Fruit fly (Drosophila melanogaster) whole organism, embryonic: ENCODE data around the gene Drsl2.

ENCODE experiments used
- Abd-B ChIP-seq: fragments of 200-800 bp; sonication (Bioruptor generic); optimal IDR thresholded peaks from 2 replicates; lab custom pipeline; 2018; ENCODE audit warnings: missing biosample characterization, mild to moderate bottlenecking, missing genetic modification characterization, moderate library complexity
- CG14014 ChIP-seq: fragments of 200-800 bp; sonication (Bioruptor generic); IDR thresholded peaks from 2 replicates; pipeline ENCODE4 v1.3.6; 2022; ENCODE audit warnings: missing biosample characterization, missing genetic modification characterization
- CG14441 ChIP-seq: fragments of 200-800 bp; sonication (Bioruptor generic); IDR thresholded peaks from 2 replicates; pipeline ENCODE4 v1.3.6; 2022; ENCODE audit warnings: missing biosample characterization, missing genetic modification characterization
- CG14667 ChIP-seq: fragments of 200-800 bp; sonication (Bioruptor generic); IDR thresholded peaks from 2 replicates; pipeline ENCODE4 v1.3.6; 2022; ENCODE audit warnings: missing biosample characterization, missing genetic modification characterization
- CG14710 ChIP-seq: fragments of 200-800 bp; sonication (Bioruptor generic); optimal IDR thresholded peaks from 3 replicates; lab custom pipeline; 2019; ENCODE audit warnings: missing biosample characterization, mild to moderate bottlenecking, missing genetic modification characterization, moderate library complexity
- CG14860 ChIP-seq: fragments of 200-800 bp; sonication (Bioruptor generic); IDR thresholded peaks from 3 replicates; pipeline ENCODE4 v1.3.6; 2022; ENCODE audit warnings: missing biosample characterization, missing genetic modification characterization; ENCODE audit not compliant: partially characterized antibody
- CG17361 ChIP-seq: fragments of 200-800 bp; sonication (Bioruptor generic); IDR thresholded peaks from 3 replicates; pipeline ENCODE4 v1.3.6; 2022; ENCODE audit warnings: missing biosample characterization, missing genetic modification characterization
- CG1832 ChIP-seq: fragments of 200-800 bp; sonication (Bioruptor generic); optimal IDR thresholded peaks from 2 replicates; lab custom pipeline; 2017; ENCODE audit warnings: missing biosample characterization, mild to moderate bottlenecking, missing genetic modification characterization, inconsistent platforms
- CG2116 ChIP-seq: fragments of 200-800 bp; sonication (Bioruptor generic); optimal IDR thresholded peaks from 3 replicates; lab custom pipeline; 2018; ENCODE audit warnings: missing biosample characterization, mild to moderate bottlenecking, missing genetic modification characterization
- CG33557 ChIP-seq: fragments of 200-800 bp; sonication (Bioruptor generic); optimal IDR thresholded peaks from 2 replicates; lab custom pipeline; 2019; ENCODE audit warnings: missing biosample characterization, mild to moderate bottlenecking, missing genetic modification characterization, moderate library complexity
- CG3838 ChIP-seq: fragments of 200-800 bp; sonication (Bioruptor generic); optimal IDR thresholded peaks from 3 replicates; lab custom pipeline; 2016; ENCODE audit warnings: missing biosample characterization, missing genetic modification characterization
- CG4282 ChIP-seq: fragments of 200-800 bp; sonication (Bioruptor generic); optimal IDR thresholded peaks from 2 replicates; lab custom pipeline; 2016; ENCODE audit warnings: missing biosample characterization, missing genetic modification characterization
- CG4730 ChIP-seq: fragments of 200-800 bp; sonication (Bioruptor generic); IDR thresholded peaks from 2 replicates; pipeline ENCODE4 v1.3.6; 2022; ENCODE audit warnings: missing biosample characterization, missing genetic modification characterization
- CG5180 ChIP-seq: fragments of 200-800 bp; sonication (Bioruptor generic); optimal IDR thresholded peaks from 3 replicates; lab custom pipeline; 2017; ENCODE audit warnings: missing biosample characterization, missing genetic modification characterization, mild to moderate bottlenecking, moderate library complexity, missing genetic modification reagents
- CG6791 ChIP-seq: fragments of 200-800 bp; sonication (Bioruptor generic); IDR thresholded peaks from 3 replicates; pipeline ENCODE4 v1.3.6; 2022; ENCODE audit warnings: missing biosample characterization, missing genetic modification characterization; ENCODE audit not compliant: partially characterized antibody
- CG6813 ChIP-seq: fragments of 200-800 bp; sonication (Bioruptor generic); optimal IDR thresholded peaks from 2 replicates; lab custom pipeline; 2017; ENCODE audit warnings: missing biosample characterization, missing genetic modification characterization, mild to moderate bottlenecking, moderate library complexity, missing genetic modification reagents
- CG7271 ChIP-seq: fragments of 200-800 bp; sonication (Bioruptor generic); optimal IDR thresholded peaks from 2 replicates; lab custom pipeline; 2018; ENCODE audit warnings: missing biosample characterization, mild to moderate bottlenecking, missing genetic modification characterization, moderate library complexity
- CG7963 ChIP-seq: fragments of 200-800 bp; sonication (Bioruptor generic); IDR thresholded peaks from 3 replicates; pipeline ENCODE4 v1.3.6; 2022; ENCODE audit warnings: missing biosample characterization, missing genetic modification characterization; ENCODE audit not compliant: partially characterized antibody
- CG8281 ChIP-seq: fragments of 200-800 bp; sonication (Bioruptor generic); optimal IDR thresholded peaks from 2 replicates; lab custom pipeline; 2018; ENCODE audit warnings: missing biosample characterization, mild to moderate bottlenecking, missing genetic modification characterization, moderate library complexity
- CG9609 ChIP-seq: fragments of 200-800 bp; sonication (Bioruptor generic); optimal IDR thresholded peaks from 3 replicates; lab custom pipeline; 2016; ENCODE audit warnings: missing biosample characterization, missing genetic modification characterization
- CoRest ChIP-seq: fragments of 200-800 bp; sonication (Bioruptor generic); optimal IDR thresholded peaks from 3 replicates; lab custom pipeline; 2018; ENCODE audit warnings: missing biosample characterization, mild to moderate bottlenecking, missing genetic modification characterization, moderate library complexity
- Deaf1 ChIP-seq: fragments of 200-800 bp; optimal IDR thresholded peaks from 3 replicates; lab custom pipeline; 2019; ENCODE audit warnings: missing biosample characterization, mild to moderate bottlenecking, missing genetic modification characterization, moderate library complexity
- Dfd ChIP-seq, 2 experiments: fragments of >200 bp; optimal IDR thresholded peaks; 2 replicates each; lab custom pipeline; 2017; ENCODE audit warnings: missing biosample characterization in 2 of 2, missing genetic modification characterization in 2 of 2
- Gsc ChIP-seq: fragments of 200-800 bp; sonication (Bioruptor generic); IDR thresholded peaks from 2 replicates; pipeline ENCODE4 v1.3.6; 2022; ENCODE audit warnings: missing biosample characterization, missing genetic modification characterization
- Gug ChIP-seq: fragments of 200-800 bp; sonication (Bioruptor generic); IDR thresholded peaks from 4 replicates; pipeline ENCODE4 v1.3.6; 2022; ENCODE audit warnings: missing biosample characterization, missing genetic modification characterization
- HmgD ChIP-seq: fragments of 200-800 bp; sonication (Bioruptor generic); optimal IDR thresholded peaks from 3 replicates; lab custom pipeline; 2016; ENCODE audit warnings: missing biosample characterization, missing genetic modification characterization
- Hr3 ChIP-seq: fragments of 200-800 bp; sonication (Bioruptor generic); optimal IDR thresholded peaks from 3 replicates; lab custom pipeline; 2016; ENCODE audit warnings: missing biosample characterization, missing genetic modification characterization
- Max ChIP-seq: fragments of 200-800 bp; sonication (Bioruptor generic); optimal IDR thresholded peaks from 2 replicates; lab custom pipeline; 2016; ENCODE audit warnings: missing biosample characterization, mild to moderate bottlenecking, missing genetic modification characterization
- Optix ChIP-seq: fragments of 200-800 bp; sonication (Bioruptor generic); IDR thresholded peaks from 3 replicates; pipeline ENCODE4 v1.3.6; 2022; ENCODE audit warnings: missing biosample characterization, missing genetic modification characterization
- Xbp1 ChIP-seq: fragments of 200-800 bp; sonication (Bioruptor generic); optimal IDR thresholded peaks from 3 replicates; lab custom pipeline; 2016; ENCODE audit warnings: missing biosample characterization, mild to moderate bottlenecking, missing genetic modification characterization
- Xrp1 ChIP-seq: fragments of 200-800 bp; sonication (Bioruptor generic); IDR thresholded peaks from 2 replicates; pipeline ENCODE4 v1.3.6; 2022; ENCODE audit warnings: missing biosample characterization, missing genetic modification characterization
- YL-1 ChIP-seq: fragments of 200-800 bp; sonication (Bioruptor generic); optimal IDR thresholded peaks from 3 replicates; lab custom pipeline; 2017; ENCODE audit warnings: missing biosample characterization, mild to moderate bottlenecking, missing genetic modification characterization
- al ChIP-seq: fragments of 200-800 bp; sonication (Bioruptor generic); IDR thresholded peaks from 2 replicates; pipeline ENCODE4 v1.3.6; 2022; ENCODE audit warnings: missing biosample characterization, missing genetic modification characterization
- ash1 ChIP-seq: fragments of 200-800 bp; sonication (Bioruptor generic); optimal IDR thresholded peaks from 2 replicates; lab custom pipeline; 2018; ENCODE audit warnings: missing biosample characterization, mild to moderate bottlenecking, missing genetic modification characterization
- ato ChIP-seq: fragments of 200-800 bp; sonication (Bioruptor generic); IDR thresholded peaks from 2 replicates; pipeline ENCODE4 v1.3.6; 2022; ENCODE audit warnings: missing biosample characterization, missing genetic modification characterization; ENCODE audit not compliant: partially characterized antibody
- btn ChIP-seq: fragments of 200-800 bp; sonication (Bioruptor generic); optimal IDR thresholded peaks from 2 replicates; lab custom pipeline; 2016; ENCODE audit warnings: missing biosample characterization, missing genetic modification characterization
- dmrt99B ChIP-seq: fragments of 200-800 bp; sonication (Bioruptor generic); optimal IDR thresholded peaks from 2 replicates; lab custom pipeline; 2018; ENCODE audit warnings: missing biosample characterization, mild to moderate bottlenecking, missing genetic modification characterization, moderate library complexity
- fru ChIP-seq: fragments of >200 bp; optimal IDR thresholded peaks from 2 replicates; lab custom pipeline; 2017
- gsb-n ChIP-seq: fragments of 200-800 bp; sonication (Bioruptor generic); optimal IDR thresholded peaks from 3 replicates; lab custom pipeline; 2018; ENCODE audit warnings: missing biosample characterization, mild to moderate bottlenecking, missing genetic modification characterization
- h ChIP-seq: fragments of >200 bp; optimal IDR thresholded peaks from 2 replicates; lab custom pipeline; 2017
- hkb ChIP-seq, 2 experiments: fragments of 200-800 bp in 1 of 2; fragments of >200 bp in 1 of 2; sonication (Bioruptor generic) in 1 of 2; IDR thresholded peaks in 1 of 2; optimal IDR thresholded peaks in 1 of 2; 2 replicates each; pipeline versions ENCODE4 v1.3.6 to Lab custom; 2017 to 2022; ENCODE audit warnings: missing biosample characterization in 1 of 2, missing genetic modification characterization in 1 of 2
- jing ChIP-seq: fragments of 200-800 bp; sonication (Bioruptor generic); optimal IDR thresholded peaks from 2 replicates; lab custom pipeline; 2018; ENCODE audit warnings: missing biosample characterization, mild to moderate bottlenecking, missing genetic modification characterization
- lmd ChIP-seq: fragments of 200-800 bp; sonication (Bioruptor generic); IDR thresholded peaks from 2 replicates; pipeline ENCODE4 v1.3.6; 2022; ENCODE audit warnings: missing biosample characterization, missing genetic modification characterization
- lola ChIP-seq, 3 experiments: fragments of >200 bp in 2 of 3; fragments of 200-800 bp in 1 of 3; sonication (Bioruptor generic) in 1 of 3; optimal IDR thresholded peaks; 2 replicates each; lab custom pipeline; 2017 to 2019; ENCODE audit warnings: missing biosample characterization in 3 of 3, missing genetic modification characterization in 3 of 3, mild to moderate bottlenecking in 1 of 3, moderate library complexity in 1 of 3
- mld ChIP-seq: fragments of 200-800 bp; sonication (Bioruptor generic); IDR thresholded peaks from 3 replicates; pipeline ENCODE4 v1.3.6; 2022; ENCODE audit warnings: missing biosample characterization, missing genetic modification characterization; ENCODE audit not compliant: partially characterized antibody
- p53 ChIP-seq: fragments of 200-800 bp; sonication (Bioruptor generic); optimal IDR thresholded peaks from 2 replicates; lab custom pipeline; 2016; ENCODE audit warnings: missing biosample characterization, missing genetic modification characterization
- pho ChIP-seq: fragments of 200-800 bp; sonication (Bioruptor generic); optimal IDR thresholded peaks from 2 replicates; lab custom pipeline; 2016; ENCODE audit warnings: missing biosample characterization, missing genetic modification characterization
- run ChIP-seq: fragments of 200-800 bp; sonication (Bioruptor generic); optimal IDR thresholded peaks from 3 replicates; lab custom pipeline; 2018; ENCODE audit warnings: missing biosample characterization, mild to moderate bottlenecking, missing genetic modification characterization
- wdn ChIP-seq: fragments of 200-800 bp; sonication (Bioruptor generic); IDR thresholded peaks from 2 replicates; pipeline ENCODE4 v1.3.6; 2022; ENCODE audit warnings: missing biosample characterization, missing genetic modification characterization
- wek ChIP-seq: fragments of 200-800 bp; sonication (Bioruptor generic); optimal IDR thresholded peaks from 3 replicates; lab custom pipeline; 2018; ENCODE audit warnings: missing biosample characterization, mild to moderate bottlenecking, missing genetic modification characterization, moderate library complexity

The Drsl2 gene

dm6 chr3L:3303087-3303526 is 11.0 kb upstream of the Drsl2 start, which contains the start of gene CG14968 (continued):
- no peak for TF ChIP-seq mld
- peak; percentile 69 for TF ChIP-seq CG33557 (GFP tag; lab: Kevin White, UChicago)
- peak; percentile 93 for TF ChIP-seq Xbp1
- TF ChIP-seq jing (GFP tag; lab: Kevin White, UChicago) = peak; percentile 36
- peak; percentile 68 for TF ChIP-seq Gsc
- peak; percentile 93 for TF ChIP-seq dmrt99B (tag; lab: Kevin White, UChicago)
- peak; percentile 90 for TF ChIP-seq CG14667 (GFP tag; lab: Robert Waterston, UW)
- no peak for TF ChIP-seq CG4282 (GFP tag; lab: Kevin White, UChicago)
- TF ChIP-seq Deaf1 (tag; lab: Kevin White, UChicago) = peak; percentile 74
- TF ChIP-seq h = no peak
- TF ChIP-seq CG7271 = peak; percentile 75
- no peak for TF ChIP-seq HmgD (GFP tag; lab: Kevin White, UChicago)
- peak; percentile 92 for TF ChIP-seq wdn (GFP tag; lab: Robert Waterston, UW)
- no peak for TF ChIP-seq CG1832 (GFP tag; lab: Kevin White, UChicago)
- TF ChIP-seq Gug (GFP tag; lab: Robert Waterston, UW) = peak; percentile 86
- TF ChIP-seq hkb (optimal IDR thresholded peaks at IDR 0.05; lab: Kevin White, UChicago) = no peak
- TF ChIP-seq hkb (GFP tag; IDR thresholded peaks at IDR 0.05; lab: Robert Waterston, UW) = peak; percentile 97
- peak; percentile 95 for TF ChIP-seq CG4730 (GFP tag; lab: Robert Waterston, UW)
- TF ChIP-seq CG6813 (GFP tag; lab: Kevin White, UChicago) = peak; percentile 92
- peak; percentile 74 for TF ChIP-seq gsb-n (tag; lab: Kevin White, UChicago)
- TF ChIP-seq ash1 (GFP tag; lab: Kevin White, UChicago) = peak; percentile 72
- peak; percentile 66 for TF ChIP-seq CG3838 (GFP tag; lab: Kevin White, UChicago)
- peak; percentile 92 for TF ChIP-seq CG17361
- TF ChIP-seq CG5180 (GFP tag; lab: Kevin White, UChicago) = peak; percentile 80
- TF ChIP-seq Hr3 (GFP tag; lab: Kevin White, UChicago) = peak; percentile 91
- TF ChIP-seq CG2116 (GFP tag; lab: Kevin White, UChicago) = no peak
- TF ChIP-seq CG14860 (GFP tag; lab: Robert Waterston, UW) = no peak
- TF ChIP-seq YL-1 (GFP tag; lab: Kevin White, UChicago) = peak; percentile 41
- peak in 1 of 3 experiments; percentile 86 for TF ChIP-seq lola (GFP tag; optimal IDR thresholded peaks at IDR 0.05; lab: Kevin White, UChicago)
- TF ChIP-seq Abd-B (GFP tag; lab: Kevin White, UChicago) = peak; percentile 87
- peak; percentile 72 for TF ChIP-seq run (tag; lab: Kevin White, UChicago)
- TF ChIP-seq Xrp1 (GFP tag; lab: Robert Waterston, UW) = peak; percentile 95
- peak; percentile 78 for TF ChIP-seq pho
- TF ChIP-seq CG8281 = peak; percentile 75
- TF ChIP-seq btn = peak; percentile 38
- peak; percentile 43 for TF ChIP-seq CG9609 (GFP tag; lab: Kevin White, UChicago)
- peak; percentile 92 for TF ChIP-seq Max
- TF ChIP-seq CG14014 (GFP tag; lab: Robert Waterston, UW) = peak; percentile 97
- TF ChIP-seq ato (GFP tag; lab: Robert Waterston, UW) = no peak
- peak; percentile 95 for TF ChIP-seq CG14441 (GFP tag; lab: Robert Waterston, UW)
- TF ChIP-seq fru (lab: Kevin White, UChicago) = no peak
- no peak for TF ChIP-seq wek
- TF ChIP-seq CG6791 (GFP tag; lab: Robert Waterston, UW) = no peak
- TF ChIP-seq CoRest (tag; lab: Kevin White, UChicago) = peak; percentile 94
- TF ChIP-seq Dfd (GFP tag; optimal IDR thresholded peaks at IDR 0.05; lab: Kevin White, UChicago) = no peak
- no peak for TF ChIP-seq p53 (GFP tag; lab: Kevin White, UChicago)
- peak; percentile 85 for TF ChIP-seq Optix (GFP tag; lab: Robert Waterston, UW)
- TF ChIP-seq CG7963 (GFP tag; lab: Robert Waterston, UW) = no peak
- TF ChIP-seq al (GFP tag; lab: Robert Waterston, UW) = peak; percentile 94
- peak; percentile 86 for TF ChIP-seq CG14710
- TF ChIP-seq lmd (GFP tag; lab: Robert Waterston, UW) = peak; percentile 96
